Worm (Caenorhabditis elegans) whole organism, young adult: ENCODE measurements around the gene K08F8.7.

Experiments
- F10E7.11 ChIP-seq: sonication (generic microtip); optimal IDR thresholded peaks from 2 replicates; lab custom pipeline; 2017; ENCODE audit warnings: mild to moderate bottlenecking, missing genetic modification characterization, moderate library complexity, missing compliant biosample characterization
- K12H6.12 ChIP-seq: fragments of 200-800 bp; sonication (Bioruptor generic); optimal IDR thresholded peaks from 2 replicates; lab custom pipeline; 2018; ENCODE audit warnings: mild to moderate bottlenecking, missing genetic modification characterization, missing compliant biosample characterization
- Y79H2A.3 ChIP-seq: fragments of 200-800 bp; sonication (Bioruptor generic); conservative IDR thresholded peaks from 2 replicates; pipeline ENCODE4 v1.3.6; 2022; ENCODE audit warnings: missing genetic modification reagents, missing genetic modification characterization, missing compliant biosample characterization
- akir-1 ChIP-seq: fragments of 200-800 bp; sonication (Bioruptor generic); optimal IDR thresholded peaks from 2 replicates; lab custom pipeline; 2018; ENCODE audit warnings: mild to moderate bottlenecking, missing genetic modification characterization, moderate library complexity, missing compliant biosample characterization
- ama-1 ChIP-seq, 3 experiments: fragments of 150-350 bp in 1 of 3; sonication (generic microtip) in 2 of 3; optimal IDR thresholded peaks; 2 replicates each; lab custom pipeline; 2014 to 2018; ENCODE audit warnings: missing biosample characterization in 2 of 3, missing genetic modification characterization in 2 of 3, missing genetic modification reagents in 2 of 3
- dox-1 ChIP-seq: fragments of 200-800 bp; sonication (Bioruptor generic); IDR thresholded peaks from 2 replicates; pipeline ENCODE4 v1.3.6; 2022; ENCODE audit warnings: missing genetic modification reagents, missing genetic modification characterization, missing compliant biosample characterization
- egl-44 ChIP-seq: fragments of 200-800 bp; sonication (Bioruptor generic); IDR thresholded peaks from 2 replicates; pipeline ENCODE4 v1.3.6; 2022; ENCODE audit warnings: missing genetic modification reagents, missing genetic modification characterization, missing compliant biosample characterization
- unc-62 ChIP-seq: fragments of 150-350 bp; optimal IDR thresholded peaks from 2 replicates; lab custom pipeline; 2014; ENCODE audit warnings: missing biosample characterization, missing genetic modification reagents, missing genetic modification characterization
- ztf-22 ChIP-seq: fragments of 200-800 bp; sonication (Bioruptor generic); optimal IDR thresholded peaks from 2 replicates; lab custom pipeline; 2018; ENCODE audit warnings: mild to moderate bottlenecking, missing genetic modification characterization, moderate library complexity, missing compliant biosample characterization

- TF ChIP-seq unc-62 (no peak), K12H6.12 (tag; lab: Kevin White, UChicago) (no peak), Y79H2A.3 (GFP tag; lab: Robert Waterston, UW) (no peak), F10E7.11 (tag; lab: Kevin White, UChicago) (no peak), egl-44 (GFP tag; lab: Robert Waterston, UW) (no peak), akir-1 (GFP tag; lab: Kevin White, UChicago) (no peak), ztf-22 (GFP tag; lab: Kevin White, UChicago) (no peak), dox-1 (no peak), ama-1 (optimal IDR thresholded peaks at IDR 0.05; lab: Kevin White, UChicago) (no peak), ama-1 (GFP tag; optimal IDR thresholded peaks at IDR 0.05; lab: Kevin White, UChicago) (no peak)
Observed at ce11 chrII:8730281-8730680, 24.9 kb downstream of the K08F8.7 start.
